Worm (Caenorhabditis elegans) whole organism, young adult: Measurements from ENCODE around the gene F59A7.14.

Source experiments
- C06A6.2 ChIP-seq: fragments of 200-800 bp; sonication (Bioruptor generic); conservative IDR thresholded peaks from 2 replicates; pipeline ENCODE4 v1.3.6; 2022; ENCODE audit warnings: missing genetic modification characterization, missing compliant biosample characterization
- F22D6.2 ChIP-seq: sonication (generic microtip); optimal IDR thresholded peaks from 2 replicates; lab custom pipeline; 2016; ENCODE audit warnings: mild to moderate bottlenecking, missing genetic modification characterization, missing compliant biosample characterization
- F23B12.7 ChIP-seq: sonication (generic microtip); optimal IDR thresholded peaks from 2 replicates; lab custom pipeline; 2017; ENCODE audit warnings: missing genetic modification characterization, mild to moderate bottlenecking, missing compliant biosample characterization, antibody characterized with exemption, moderate library complexity; ENCODE audit not compliant: insufficient read depth
- F52B5.7 ChIP-seq: sonication (generic microtip); optimal IDR thresholded peaks from 2 replicates; lab custom pipeline; 2016; ENCODE audit warnings: mild to moderate bottlenecking, missing genetic modification characterization, missing compliant biosample characterization
- K11D2.4 ChIP-seq: fragments of 200-800 bp; sonication (Bioruptor generic); IDR thresholded peaks from 2 replicates; pipeline ENCODE4 v1.3.6; 2022; ENCODE audit warnings: missing genetic modification reagents, missing genetic modification characterization, missing compliant biosample characterization
- T26A5.8 ChIP-seq: sonication (generic microtip); optimal IDR thresholded peaks from 2 replicates; lab custom pipeline; 2016; ENCODE audit warnings: missing genetic modification characterization, missing compliant biosample characterization
- Y53F4B.3 ChIP-seq: fragments of 200-800 bp; sonication (Bioruptor generic); IDR thresholded peaks from 2 replicates; pipeline ENCODE4 v1.3.6; 2022; ENCODE audit warnings: missing genetic modification reagents, missing genetic modification characterization, missing compliant biosample characterization
- Y67H2A.10 ChIP-seq: fragments of 200-800 bp; sonication (Bioruptor generic); conservative IDR thresholded peaks from 2 replicates; pipeline ENCODE4 v1.3.6; 2022; ENCODE audit warnings: missing genetic modification reagents, missing genetic modification characterization, missing compliant biosample characterization
- Y95B8A.8 ChIP-seq: fragments of 200-800 bp; sonication (Bioruptor generic); IDR thresholded peaks from 2 replicates; pipeline ENCODE4 v1.3.6; 2022; ENCODE audit warnings: missing genetic modification reagents, missing genetic modification characterization, missing compliant biosample characterization
- aptf-2 ChIP-seq: fragments of 200-800 bp; sonication (Bioruptor generic); conservative IDR thresholded peaks from 2 replicates; pipeline ENCODE4 v1.3.6; 2022; ENCODE audit warnings: missing genetic modification reagents, missing genetic modification characterization, missing compliant biosample characterization
- aptf-3 ChIP-seq: fragments of 200-800 bp; sonication (Bioruptor generic); IDR thresholded peaks from 2 replicates; pipeline ENCODE4 v1.3.6; 2022; ENCODE audit warnings: missing genetic modification characterization, missing compliant biosample characterization
- attf-6 ChIP-seq: fragments of 200-800 bp; sonication (Bioruptor generic); IDR thresholded peaks from 2 replicates; pipeline ENCODE4 v1.3.6; 2022; ENCODE audit warnings: missing genetic modification reagents, missing genetic modification characterization, missing compliant biosample characterization
- ceh-58 ChIP-seq: fragments of 200-800 bp; sonication (Bioruptor generic); IDR thresholded peaks from 2 replicates; pipeline ENCODE4 v1.3.6; 2022; ENCODE audit warnings: missing genetic modification characterization, missing compliant biosample characterization
- die-1 ChIP-seq: sonication (generic microtip); optimal IDR thresholded peaks from 2 replicates; lab custom pipeline; 2016; ENCODE audit warnings: missing genotype, mild to moderate bottlenecking, missing genetic modification characterization, missing compliant biosample characterization
- dpff-1 ChIP-seq: sonication (generic microtip); optimal IDR thresholded peaks from 2 replicates; lab custom pipeline; 2017; ENCODE audit warnings: mild to moderate bottlenecking, missing genetic modification characterization, missing compliant biosample characterization
- ets-4 ChIP-seq: fragments of 200-800 bp; sonication (Bioruptor generic); optimal IDR thresholded peaks from 2 replicates; lab custom pipeline; 2018; ENCODE audit warnings: mild to moderate bottlenecking, missing genetic modification characterization, missing compliant biosample characterization
- hlh-12 ChIP-seq: sonication (generic microtip); optimal IDR thresholded peaks from 2 replicates; lab custom pipeline; 2016; ENCODE audit warnings: missing genetic modification characterization, missing compliant biosample characterization
- hsf-1 ChIP-seq: fragments of 200-800 bp; sonication (Bioruptor generic); IDR thresholded peaks from 2 replicates; pipeline ENCODE4 v1.3.6; 2022; ENCODE audit warnings: missing genetic modification reagents, missing genetic modification characterization, missing compliant biosample characterization
- lag-1 ChIP-seq: fragments of 200-800 bp; sonication (Bioruptor generic); IDR thresholded peaks from 2 replicates; pipeline ENCODE4 v1.3.6; 2022; ENCODE audit warnings: missing genetic modification reagents, missing genetic modification characterization, missing compliant biosample characterization
- let-526 ChIP-seq: fragments of 200-800 bp; sonication (Bioruptor generic); IDR thresholded peaks from 2 replicates; pipeline ENCODE4 v1.3.6; 2022; ENCODE audit warnings: missing genetic modification reagents, missing genetic modification characterization, missing compliant biosample characterization
- lin-40 ChIP-seq: sonication (generic microtip); optimal IDR thresholded peaks from 2 replicates; lab custom pipeline; 2016; ENCODE audit warnings: missing genetic modification characterization, mild to moderate bottlenecking, missing compliant biosample characterization, missing genotype, missing genetic modification reagents
- lsy-27 ChIP-seq: sonication (generic microtip); optimal IDR thresholded peaks from 2 replicates; lab custom pipeline; 2017; ENCODE audit warnings: missing genetic modification characterization, mild to moderate bottlenecking, missing compliant biosample characterization, antibody characterized with exemption, missing genotype, borderline replicate concordance; ENCODE audit not compliant: insufficient read depth
- mxl-1 ChIP-seq: sonication (generic microtip); optimal IDR thresholded peaks from 2 replicates; lab custom pipeline; 2016; ENCODE audit warnings: missing genetic modification characterization, missing compliant biosample characterization
- nfyb-1 ChIP-seq: fragments of 200-800 bp; sonication (Bioruptor generic); IDR thresholded peaks from 2 replicates; pipeline ENCODE4 v1.3.6; 2022; ENCODE audit warnings: missing genetic modification reagents, missing genetic modification characterization, missing compliant biosample characterization
- nhr-179 ChIP-seq: sonication (generic microtip); optimal IDR thresholded peaks from 2 replicates; lab custom pipeline; 2016; ENCODE audit warnings: mild to moderate bottlenecking, missing genetic modification characterization, missing compliant biosample characterization
- nhr-27 ChIP-seq: fragments of 200-800 bp; sonication (Bioruptor generic); optimal IDR thresholded peaks from 2 replicates; lab custom pipeline; 2018; ENCODE audit warnings: mild to moderate bottlenecking, missing genetic modification characterization, moderate library complexity, missing compliant biosample characterization
- nhr-80 ChIP-seq: sonication (generic microtip); optimal IDR thresholded peaks from 2 replicates; lab custom pipeline; 2016; ENCODE audit warnings: missing genetic modification characterization, missing compliant biosample characterization
- repo-1 ChIP-seq: sonication (generic microtip); optimal IDR thresholded peaks from 2 replicates; lab custom pipeline; 2017; ENCODE audit warnings: mild to moderate bottlenecking, missing genetic modification characterization, missing compliant biosample characterization
- rpc-1 ChIP-seq, 2 experiments: fragments of 150-350 bp in 1 of 2; sonication (generic microtip) in 1 of 2; optimal IDR thresholded peaks; 2 replicates each; lab custom pipeline; 2014 to 2018; ENCODE audit warnings: missing biosample characterization in 1 of 2, missing genetic modification characterization in 1 of 2, missing genetic modification reagents in 1 of 2, missing genotype in 1 of 2
- snpc-3.4 ChIP-seq: sonication (generic microtip); optimal IDR thresholded peaks from 2 replicates; lab custom pipeline; 2017; ENCODE audit warnings: missing genetic modification characterization, mild to moderate bottlenecking, missing compliant biosample characterization, antibody characterized with exemption, moderate library complexity, missing genotype, missing genetic modification reagents
- snpc-4 ChIP-seq, 5 experiments: fragments of 150-350 bp in 1 of 5; sonication (generic microtip) in 4 of 5; optimal IDR thresholded peaks; 2 replicates each; lab custom pipeline; 2014 to 2018; ENCODE audit warnings: missing genetic modification characterization in 5 of 5, missing biosample characterization in 3 of 5, antibody characterized with exemption in 2 of 5, mild to moderate bottlenecking in 2 of 5, missing compliant biosample characterization in 2 of 5, missing genotype in 2 of 5, moderate library complexity in 2 of 5, missing genetic modification reagents in 1 of 5
- tbp1 ChIP-seq: fragments of 200-800 bp; sonication (Bioruptor generic); optimal IDR thresholded peaks from 2 replicates; lab custom pipeline; 2018; ENCODE audit warnings: mild to moderate bottlenecking, missing genetic modification characterization, missing compliant biosample characterization
- tbx-9 ChIP-seq: sonication (generic microtip); optimal IDR thresholded peaks from 2 replicates; lab custom pipeline; 2016; ENCODE audit warnings: borderline replicate concordance, missing genetic modification characterization, inconsistent platforms, missing compliant biosample characterization
- xnd-1 ChIP-seq: sonication (generic microtip); optimal IDR thresholded peaks from 2 replicates; lab custom pipeline; 2016; ENCODE audit warnings: missing genotype, missing genetic modification reagents, missing genetic modification characterization, missing compliant biosample characterization
- zfh-2 ChIP-seq: fragments of 200-800 bp; sonication (Bioruptor generic); conservative IDR thresholded peaks from 2 replicates; pipeline ENCODE4 v1.3.6; 2022; ENCODE audit warnings: missing genetic modification reagents, missing genetic modification characterization, missing compliant biosample characterization
- zim-3 ChIP-seq: sonication (generic microtip); optimal IDR thresholded peaks from 2 replicates; lab custom pipeline; 2017; ENCODE audit warnings: mild to moderate bottlenecking, missing genetic modification characterization, moderate library complexity, missing compliant biosample characterization
- ztf-18 ChIP-seq: sonication (generic microtip); optimal IDR thresholded peaks from 2 replicates; lab custom pipeline; 2016; ENCODE audit warnings: missing genotype, mild to moderate bottlenecking, missing genetic modification characterization, missing compliant biosample characterization
- ztf-22 ChIP-seq: fragments of 200-800 bp; sonication (Bioruptor generic); optimal IDR thresholded peaks from 2 replicates; lab custom pipeline; 2018; ENCODE audit warnings: mild to moderate bottlenecking, missing genetic modification characterization, moderate library complexity, missing compliant biosample characterization
- ztf-25 ChIP-seq: fragments of 200-800 bp; sonication (Bioruptor generic); IDR thresholded peaks from 2 replicates; pipeline ENCODE4 v1.3.6; 2022; ENCODE audit warnings: missing genetic modification reagents, missing genetic modification characterization, missing compliant biosample characterization
- ztf-26 ChIP-seq: sonication (generic microtip); optimal IDR thresholded peaks from 2 replicates; lab custom pipeline; 2017; ENCODE audit warnings: missing genetic modification characterization, missing compliant biosample characterization
- ztf-6 ChIP-seq: fragments of 200-800 bp; sonication (Bioruptor generic); IDR thresholded peaks from 2 replicates; pipeline ENCODE4 v1.3.6; 2022; ENCODE audit warnings: missing genetic modification reagents, missing genetic modification characterization, missing compliant biosample characterization

Gene F59A7.14

ce11 chrV:1998358-1998757 lies 20.4 kb upstream of the F59A7.14 start:
- TF ChIP-seq K11D2.4 (no peak), F52B5.7 (tag; lab: Kevin White, UChicago) (no peak), nhr-179 (tag; lab: Kevin White, UChicago) (no peak), aptf-3 (GFP tag; lab: Robert Waterston, UW) (no peak), mxl-1 (tag; lab: Kevin White, UChicago) (no peak), hsf-1 (no peak), attf-6 (GFP tag; lab: Robert Waterston, UW) (no peak)

ce11 chrV:1999531-2000094 lies 19.2 kb upstream of the F59A7.14 start, which contains the start of gene alh-5:
TSS of gene alh-5 (minus strand) at chrV:1999581.
- TF ChIP-seq nhr-80 = peak; percentile 19
- no peak for TF ChIP-seq snpc-4 (GFP tag; optimal IDR thresholded peaks at IDR 0.05; lab: Kevin White, UChicago)
- no peak for TF ChIP-seq snpc-4 (tag; optimal IDR thresholded peaks at IDR 0.05; lab: Kevin White, UChicago)
- TF ChIP-seq, all 124 proteins: peak for 1

ce11 chrV:2004229-2004628 lies 14.6 kb upstream of the F59A7.14 start, which contains the start of gene clec-206:
TSS of gene clec-206 (minus strand) at chrV:2004329.
- TF ChIP-seq ets-4 = no peak
- TF ChIP-seq zfh-2 (GFP tag; lab: Robert Waterston, UW) = 0 out of 2 replicates have a peak, but pooled peaks have one; percentile 6
- TF ChIP-seq ceh-58 = 0 out of 2 replicates have a peak, but pooled peaks have one; percentile 38
- TF ChIP-seq nhr-179 (tag; lab: Kevin White, UChicago) = no peak
- TF ChIP-seq die-1 = no peak
- TF ChIP-seq aptf-2 = no peak
- TF ChIP-seq, all 124 proteins: peak for 2

- no peak for TF ChIP-seq Y95B8A.8
- no peak for TF ChIP-seq T26A5.8
- no peak for TF ChIP-seq F23B12.7 (tag; lab: Kevin White, UChicago)
- no peak for TF ChIP-seq zim-3 (tag; lab: Kevin White, UChicago)
- TF ChIP-seq ztf-18 (tag; lab: Kevin White, UChicago) = no peak
- no peak for TF ChIP-seq lsy-27
- TF ChIP-seq ztf-25 (GFP tag; lab: Robert Waterston, UW) = no peak
- no peak for TF ChIP-seq lin-40 (tag; lab: Kevin White, UChicago)
Observed at ce11 chrV:2004659-2005058, 14.1 kb upstream of the F59A7.14 start, which contains the start of gene cysl-4. TSS of gene cysl-4 (plus strand) at chrV:2004959.

ce11 chrV:2008412-2008811 lies 10.4 kb upstream of the F59A7.14 start:
- TF ChIP-seq die-1 (no peak), mxl-1 (tag; lab: Kevin White, UChicago) (no peak), repo-1 (no peak), lag-1 (GFP tag; lab: Robert Waterston, UW) (no peak), dpff-1 (tag; lab: Kevin White, UChicago) (no peak), F22D6.2 (tag; lab: Kevin White, UChicago) (no peak), tbp1 (GFP tag; lab: Kevin White, UChicago) (peak; percentile 51), rpc-1 (optimal IDR thresholded peaks at IDR 0.05; lab: Kevin White, UChicago) (no peak), rpc-1 (tag; optimal IDR thresholded peaks at IDR 0.05; lab: Kevin White, UChicago) (no peak), Y53F4B.3 (GFP tag; lab: Robert Waterston, UW) (peak; percentile 41; the same call in 1 of the 2 replicates), hlh-12 (tag; lab: Kevin White, UChicago) (no peak), ztf-6 (GFP tag; lab: Robert Waterston, UW) (no peak), Y67H2A.10 (GFP tag; lab: Robert Waterston, UW) (peak; percentile 81), tbx-9 (no peak), nfyb-1 (peak; percentile 67; the same call in 1 of the 2 replicates), aptf-3 (GFP tag; lab: Robert Waterston, UW) (no peak), ztf-22 (GFP tag; lab: Kevin White, UChicago) (no peak), nhr-27 (no peak), ztf-26 (tag; lab: Kevin White, UChicago) (no peak), Y95B8A.8 (peak; percentile 79; the same call in 1 of the 2 replicates), xnd-1 (peak; percentile 27), snpc-3.4 (tag; lab: Kevin White, UChicago) (no peak), let-526 (0 out of 2 replicates have a peak, but pooled peaks have one; percentile 52), C06A6.2 (GFP tag; lab: Robert Waterston, UW) (no peak)
